Worm (Caenorhabditis elegans) whole organism, L4 larva: Measurements from ENCODE around the gene R10F2.6.

Experiments
- D1046.2 ChIP-seq: fragments of 200-800 bp; sonication (Bioruptor generic); IDR thresholded peaks from 2 replicates; pipeline ENCODE4 v1.3.6; 2022; ENCODE audit warnings: missing genetic modification characterization, missing compliant biosample characterization
- F10B5.3 ChIP-seq: sonication (generic microtip); optimal IDR thresholded peaks from 2 replicates; lab custom pipeline; 2016; ENCODE audit warnings: mild to moderate bottlenecking, missing genetic modification characterization, missing compliant biosample characterization
- F44E2.7 ChIP-seq: fragments of 200-800 bp; sonication (Bioruptor generic); IDR thresholded peaks from 2 replicates; pipeline ENCODE4 v2.1.2; 2022; ENCODE audit warnings: missing genetic modification characterization, missing compliant biosample characterization
- R02D3.7 ChIP-seq: fragments of 150-350 bp; sonication (generic microtip); optimal IDR thresholded peaks from 3 replicates; lab custom pipeline; 2014; ENCODE audit warnings: missing biosample characterization, missing genetic modification characterization
- T20F7.1 ChIP-seq: fragments of 200-800 bp; sonication (Bioruptor generic); optimal IDR thresholded peaks from 2 replicates; lab custom pipeline; 2018; ENCODE audit warnings: mild to moderate bottlenecking, missing genetic modification characterization, missing compliant biosample characterization
- arid-1 ChIP-seq: fragments of 200-800 bp; sonication (Bioruptor generic); conservative IDR thresholded peaks from 2 replicates; pipeline ENCODE4 v1.3.6; 2022; ENCODE audit warnings: missing genetic modification reagents, missing genetic modification characterization, missing compliant biosample characterization
- attf-4 ChIP-seq: sonication (generic microtip); optimal IDR thresholded peaks from 3 replicates; lab custom pipeline; 2017; ENCODE audit warnings: missing biosample characterization, missing genetic modification characterization
- ceh-28 ChIP-seq: fragments of 150-350 bp; optimal IDR thresholded peaks from 2 replicates; lab custom pipeline; 2014; ENCODE audit warnings: missing biosample characterization, missing genetic modification reagents, missing genetic modification characterization
- ceh-32 ChIP-seq: sonication (generic microtip); optimal IDR thresholded peaks from 2 replicates; lab custom pipeline; 2016; ENCODE audit warnings: mild to moderate bottlenecking, missing genetic modification characterization, missing compliant biosample characterization; ENCODE audit not compliant: poor library complexity
- ces-1 ChIP-seq: fragments of 150-350 bp; sonication (generic microtip); optimal IDR thresholded peaks from 4 replicates; lab custom pipeline; 2014; ENCODE audit warnings: missing biosample characterization, missing genetic modification reagents, missing genetic modification characterization
- daf-8 ChIP-seq: fragments of 200-800 bp; sonication (Bioruptor generic); IDR thresholded peaks from 2 replicates; pipeline ENCODE4 v1.3.6; 2022; ENCODE audit warnings: missing genetic modification characterization, missing compliant biosample characterization
- dmd-8 ChIP-seq: fragments of 200-800 bp; sonication (Bioruptor generic); IDR thresholded peaks from 2 replicates; pipeline ENCODE4 v1.3.6; 2022; ENCODE audit warnings: missing genetic modification characterization, missing compliant biosample characterization
- gei-8 ChIP-seq: fragments of 200-800 bp; sonication (Bioruptor generic); optimal IDR thresholded peaks from 2 replicates; lab custom pipeline; 2018; ENCODE audit warnings: mild to moderate bottlenecking, missing genetic modification characterization, missing compliant biosample characterization
- hlh-11 ChIP-seq: fragments of 200-800 bp; sonication (Bioruptor generic); optimal IDR thresholded peaks from 2 replicates; lab custom pipeline; 2018; ENCODE audit warnings: mild to moderate bottlenecking, missing genetic modification characterization, missing compliant biosample characterization
- jun-1 ChIP-seq: fragments of 150-350 bp; optimal IDR thresholded peaks from 2 replicates; lab custom pipeline; 2014; ENCODE audit warnings: missing biosample characterization, missing genetic modification reagents, missing genetic modification characterization
- lin-15B ChIP-seq: fragments of 150-350 bp; sonication (generic microtip); optimal IDR thresholded peaks from 3 replicates; lab custom pipeline; 2014; ENCODE audit warnings: missing biosample characterization, missing genetic modification characterization
- lin-38 ChIP-seq: fragments of 200-800 bp; sonication (Bioruptor generic); IDR thresholded peaks from 2 replicates; pipeline ENCODE4 v1.3.6; 2022; ENCODE audit warnings: missing genetic modification reagents, missing genetic modification characterization, missing compliant biosample characterization
- madf-5 ChIP-seq, 2 experiments: fragments of 200-800 bp; sonication (Bioruptor generic); IDR thresholded peaks; 2 replicates each; pipeline ENCODE4 v1.3.6; 2022; ENCODE audit warnings: missing compliant biosample characterization in 2 of 2, missing genetic modification characterization in 2 of 2
- mep-1 ChIP-seq: fragments of 150-350 bp; sonication (generic microtip); optimal IDR thresholded peaks from 3 replicates; lab custom pipeline; 2014; ENCODE audit warnings: missing biosample characterization, missing genetic modification characterization
- mes-2 ChIP-seq: sonication (generic microtip); optimal IDR thresholded peaks from 2 replicates; lab custom pipeline; 2016; ENCODE audit warnings: missing genotype, mild to moderate bottlenecking, missing genetic modification characterization, missing compliant biosample characterization; ENCODE audit not compliant: poor library complexity, severe bottlenecking
- mxl-2 ChIP-seq: fragments of 200-800 bp; sonication (Bioruptor generic); conservative IDR thresholded peaks from 2 replicates; pipeline ENCODE4 v1.3.6; 2022; ENCODE audit warnings: missing genetic modification reagents, missing genetic modification characterization, missing compliant biosample characterization
- nhr-237 ChIP-seq: sonication (generic microtip); optimal IDR thresholded peaks from 2 replicates; lab custom pipeline; 2017; ENCODE audit warnings: missing biosample characterization, missing genetic modification characterization
- nhr-28 ChIP-seq: fragments of 150-350 bp; optimal IDR thresholded peaks from 2 replicates; lab custom pipeline; 2014; ENCODE audit warnings: missing biosample characterization, missing genetic modification characterization
- nhr-48 ChIP-seq: sonication (generic microtip); optimal IDR thresholded peaks from 2 replicates; lab custom pipeline; 2016; ENCODE audit warnings: mild to moderate bottlenecking, missing genetic modification characterization, missing compliant biosample characterization
- pha-4 ChIP-seq, 2 experiments: fragments of 150-350 bp in 1 of 2; fragments of 200-800 bp in 1 of 2; sonication (Bioruptor generic) in 1 of 2; IDR thresholded peaks in 1 of 2; optimal IDR thresholded peaks in 1 of 2; 2 replicates each; pipeline versions ENCODE4 v1.3.6 to Lab custom; 2014 to 2022; ENCODE audit warnings: missing genetic modification characterization in 2 of 2, missing genetic modification reagents in 2 of 2, missing biosample characterization in 1 of 2, missing compliant biosample characterization in 1 of 2
- saeg-2 ChIP-seq: fragments of 200-800 bp; sonication (Bioruptor generic); IDR thresholded peaks from 2 replicates; pipeline ENCODE4 v1.3.6; 2022; ENCODE audit warnings: missing genetic modification reagents, missing genetic modification characterization, missing compliant biosample characterization
- tra-1 ChIP-seq: fragments of 200-800 bp; sonication (Bioruptor generic); IDR thresholded peaks from 2 replicates; pipeline ENCODE4 v1.3.6; 2022; ENCODE audit warnings: missing genetic modification reagents, missing genetic modification characterization, missing compliant biosample characterization
- unc-130 ChIP-seq: sonication (generic microtip); optimal IDR thresholded peaks from 2 replicates; lab custom pipeline; 2016; ENCODE audit warnings: missing genetic modification reagents, missing genetic modification characterization, missing compliant biosample characterization
- unc-62 ChIP-seq, 3 experiments: fragments of 150-350 bp in 1 of 3; sonication (generic microtip); optimal IDR thresholded peaks in 2 of 3; peaks in 1 of 3; 1 replicate in 1 of 3; 2 replicates in 2 of 3; lab custom pipeline; 2014 to 2017; ENCODE audit warnings: missing biosample characterization in 3 of 3, missing genetic modification characterization in 3 of 3, missing genetic modification reagents in 3 of 3, missing genotype in 1 of 3

The R10F2.6 gene

ce11 chrIII:2966462-2966861 lies 22.6 kb upstream of the R10F2.6 start (continued):
- TF ChIP-seq mep-1 (tag; lab: Kevin White, UChicago) (peak; percentile 79), lin-15B (tag; lab: Kevin White, UChicago) (no peak)
- TF ChIP-seq, all 104 proteins: peak for 37

ce11 chrIII:2965534-2965933 lies 21.6 kb upstream of the R10F2.6 start, which contains the start of gene H05C05.2:
TSS of gene H05C05.2 (minus strand) at chrIII:2965634.
- no peak for TF ChIP-seq R02D3.7
- TF ChIP-seq nhr-48: no peak
- TF ChIP-seq ceh-28: no peak
- no peak for TF ChIP-seq nhr-28 (tag; lab: Kevin White, UChicago)
- TF ChIP-seq mes-2 (tag; lab: Kevin White, UChicago): no peak
- TF ChIP-seq ceh-32 (tag; lab: Kevin White, UChicago): no peak
- no peak for TF ChIP-seq arid-1
- no peak for TF ChIP-seq ces-1 (GFP tag; lab: Kevin White, UChicago)
- no peak for TF ChIP-seq mxl-2
- no peak for TF ChIP-seq madf-5 (GFP tag; IDR thresholded peaks at IDR 0.05; lab: Robert Waterston, UW)
- TF ChIP-seq gei-8 (GFP tag; lab: Kevin White, UChicago): no peak
- TF ChIP-seq attf-4 (tag; lab: Kevin White, UChicago): no peak
- no peak for TF ChIP-seq hlh-11 (tag; lab: Kevin White, UChicago)
- TF ChIP-seq jun-1 (tag; lab: Kevin White, UChicago): no peak
- TF ChIP-seq tra-1 (GFP tag; lab: Robert Waterston, UW): no peak
- no peak for TF ChIP-seq nhr-237 (tag; lab: Kevin White, UChicago)
- TF ChIP-seq D1046.2 (GFP tag; lab: Robert Waterston, UW): no peak

ce11 chrIII:2962878-2963540 lies 19.1 kb upstream of the R10F2.6 start:
- peak; percentile 80 for TF ChIP-seq ceh-28
- TF ChIP-seq lin-38: 0 out of 2 replicates have a peak, but pooled peaks have one; percentile 8
- TF ChIP-seq, all 104 proteins: peak for 2; not testable (repeated sequence) for 102

DNA sequence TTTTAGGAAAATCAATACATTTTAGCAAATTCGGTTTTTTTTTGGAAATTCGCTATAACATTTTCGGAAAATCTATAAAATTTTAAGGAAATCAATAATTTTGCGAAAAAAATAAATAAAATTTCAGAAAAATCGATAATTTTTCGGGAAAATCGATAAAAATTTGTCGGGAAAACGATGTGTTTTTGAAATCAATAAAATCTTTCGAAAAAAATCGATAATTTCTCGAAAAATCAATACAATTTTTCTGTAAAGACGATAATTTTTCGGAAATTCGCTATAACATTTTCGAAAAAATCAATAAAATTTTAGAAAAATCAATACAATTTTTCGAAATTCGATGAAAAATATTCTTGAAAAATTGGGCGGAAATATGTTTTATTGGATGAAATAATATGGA lies 17.9 kb upstream of the R10F2.6 start:
- TF ChIP-seq T20F7.1 (GFP tag; lab: Kevin White, UChicago): no peak
- no peak for TF ChIP-seq pha-4 (GFP tag; IDR thresholded peaks at IDR 0.05; lab: Robert Waterston, UW)
- TF ChIP-seq pha-4 (tag; optimal IDR thresholded peaks at IDR 0.05; lab: Kevin White, UChicago): no peak
- no peak for TF ChIP-seq F10B5.3
- peak; percentile 70 for TF ChIP-seq ceh-28
- no peak for TF ChIP-seq attf-4 (tag; lab: Kevin White, UChicago)
- no peak for TF ChIP-seq dmd-8
- no peak for TF ChIP-seq daf-8
- TF ChIP-seq saeg-2 (GFP tag; lab: Robert Waterston, UW): no peak
- TF ChIP-seq unc-62 (GFP tag; optimal IDR thresholded peaks at IDR 0.05 in 1 of 2; lab: Kevin White, UChicago): peak in 1 of 2 experiments; percentile 22
- TF ChIP-seq unc-62 (tag; optimal IDR thresholded peaks at IDR 0.05; lab: Kevin White, UChicago): no peak
- TF ChIP-seq unc-130 (GFP tag; lab: Kevin White, UChicago): no peak

DNA sequence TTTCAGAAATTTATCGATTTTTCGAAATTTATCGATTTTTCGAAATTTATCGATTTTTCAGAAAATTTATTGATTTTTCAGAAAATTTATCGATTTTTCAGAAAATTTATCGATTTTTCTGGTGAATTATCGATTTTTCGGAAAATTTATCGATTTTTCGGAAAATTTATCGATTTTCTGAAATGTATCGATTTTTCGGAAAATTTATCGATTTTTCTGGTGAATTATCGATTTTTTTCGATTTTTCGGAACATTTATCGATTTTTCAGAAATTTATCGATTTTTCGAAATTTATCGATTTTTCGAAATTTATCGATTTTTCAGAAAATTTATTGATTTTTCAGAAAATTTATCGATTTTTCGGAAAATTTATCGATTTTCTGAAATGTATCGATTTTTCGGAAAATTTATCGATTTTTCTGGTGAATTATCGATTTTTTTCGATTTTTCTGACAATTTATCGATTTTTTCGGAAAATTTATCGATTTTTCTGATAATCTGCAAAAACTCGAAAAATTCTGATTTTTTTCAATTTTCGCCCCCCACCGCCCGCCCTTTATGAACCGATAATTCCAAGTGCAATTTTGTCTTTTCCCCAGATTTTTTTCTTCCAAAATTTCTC lies 17.0 kb upstream of the R10F2.6 start:
- peak; percentile 98 for TF ChIP-seq ceh-28
- TF ChIP-seq F44E2.7 (GFP tag; lab: Robert Waterston, UW): peak; percentile 85
- TF ChIP-seq, all 104 proteins: peak for 2; not testable (repeated sequence) for 102
